Worm (Caenorhabditis elegans) whole organism, L2 larva: ENCODE results near the gene Y37E11AL.12.

Experiments
- C34F6.9 ChIP-seq: fragments of 150-350 bp; optimal IDR thresholded peaks from 2 replicates; lab custom pipeline; 2014; ENCODE audit warnings: missing biosample characterization, missing genetic modification characterization
- F13H6.1 ChIP-seq: sonication (generic microtip); optimal IDR thresholded peaks from 2 replicates; lab custom pipeline; 2016; ENCODE audit warnings: missing genetic modification characterization, missing compliant biosample characterization
- R02D3.7 ChIP-seq: fragments of 150-350 bp; optimal IDR thresholded peaks from 2 replicates; lab custom pipeline; 2014; ENCODE audit warnings: missing biosample characterization, missing genetic modification characterization
- Y55F3AM.14 ChIP-seq: fragments of 200-800 bp; sonication (Bioruptor generic); optimal IDR thresholded peaks from 2 replicates; lab custom pipeline; 2018; ENCODE audit warnings: mild to moderate bottlenecking, missing genetic modification characterization, missing compliant biosample characterization
- ZK546.5 ChIP-seq: sonication (generic microtip); optimal IDR thresholded peaks from 2 replicates; lab custom pipeline; 2017; ENCODE audit warnings: missing biosample characterization, missing genetic modification characterization
- alr-1 ChIP-seq: fragments of 150-350 bp; optimal IDR thresholded peaks from 2 replicates; lab custom pipeline; 2014; ENCODE audit warnings: missing biosample characterization, missing genetic modification characterization
- aly-2 ChIP-seq: fragments of 150-350 bp; optimal IDR thresholded peaks from 2 replicates; lab custom pipeline; 2014; ENCODE audit warnings: missing biosample characterization, missing genetic modification characterization
- ama-1 ChIP-seq: fragments of 150-350 bp; optimal IDR thresholded peaks from 2 replicates; lab custom pipeline; 2018; ENCODE audit warnings: inconsistent platforms
- blmp-1 ChIP-seq: sonication (generic microtip); optimal IDR thresholded peaks from 2 replicates; lab custom pipeline; 2017; ENCODE audit warnings: missing genetic modification characterization, mild to moderate bottlenecking, missing compliant biosample characterization, antibody characterized with exemption, moderate library complexity; ENCODE audit not compliant: insufficient read depth
- ceh-16 ChIP-seq: fragments of 150-350 bp; optimal IDR thresholded peaks from 2 replicates; lab custom pipeline; 2014; ENCODE audit warnings: missing biosample characterization, missing genetic modification characterization
- ceh-82 ChIP-seq: fragments of 150-350 bp; optimal IDR thresholded peaks from 2 replicates; lab custom pipeline; 2014; ENCODE audit warnings: missing biosample characterization, missing genetic modification characterization
- crh-2 ChIP-seq: sonication (generic microtip); optimal IDR thresholded peaks from 2 replicates; lab custom pipeline; 2017; ENCODE audit warnings: missing biosample characterization, missing genetic modification characterization
- dmd-4 ChIP-seq: sonication (generic microtip); optimal IDR thresholded peaks from 2 replicates; lab custom pipeline; 2017; ENCODE audit warnings: missing biosample characterization, missing genetic modification characterization
- egl-27 ChIP-seq: sonication (generic microtip); optimal IDR thresholded peaks from 3 replicates; lab custom pipeline; 2017; ENCODE audit warnings: missing biosample characterization, missing genetic modification reagents, missing genetic modification characterization
- elt-1 ChIP-seq: fragments of 150-350 bp; optimal IDR thresholded peaks from 2 replicates; lab custom pipeline; 2014; ENCODE audit warnings: missing biosample characterization, missing genetic modification characterization
- elt-3 ChIP-seq: sonication (generic microtip); optimal IDR thresholded peaks from 2 replicates; lab custom pipeline; 2017; ENCODE audit warnings: missing biosample characterization, missing genetic modification characterization
- fos-1 ChIP-seq: fragments of 150-350 bp; optimal IDR thresholded peaks from 2 replicates; lab custom pipeline; 2014; ENCODE audit warnings: missing biosample characterization, missing genetic modification characterization
- lin-11 ChIP-seq: fragments of 150-350 bp; sonication (generic microtip); optimal IDR thresholded peaks from 2 replicates; lab custom pipeline; 2014; ENCODE audit warnings: missing biosample characterization, missing genetic modification characterization, inconsistent platforms, mixed read lengths
- lin-13 ChIP-seq: fragments of 150-350 bp; optimal IDR thresholded peaks from 2 replicates; lab custom pipeline; 2014; ENCODE audit warnings: missing biosample characterization, missing genetic modification reagents, missing genetic modification characterization
- lin-39 ChIP-seq: fragments of 150-350 bp; optimal IDR thresholded peaks from 2 replicates; lab custom pipeline; 2014; ENCODE audit warnings: missing biosample characterization, missing genetic modification reagents, missing genetic modification characterization
- lsy-2 ChIP-seq, 2 experiments: fragments of 150-350 bp in 1 of 2; sonication (generic microtip) in 1 of 2; optimal IDR thresholded peaks; 2 replicates each; lab custom pipeline; 2014 to 2017; ENCODE audit warnings: missing biosample characterization in 2 of 2, missing genetic modification characterization in 2 of 2
- mab-5 ChIP-seq: fragments of 150-350 bp; optimal IDR thresholded peaks from 2 replicates; lab custom pipeline; 2014; ENCODE audit warnings: missing biosample characterization, missing genetic modification characterization
- mbf-1 ChIP-seq: sonication (generic microtip); optimal IDR thresholded peaks from 2 replicates; lab custom pipeline; 2017; ENCODE audit warnings: missing biosample characterization, missing genetic modification characterization
- mdl-1 ChIP-seq, 2 experiments: fragments of 150-350 bp in 1 of 2; sonication (generic microtip) in 1 of 2; optimal IDR thresholded peaks; 2 replicates each; lab custom pipeline; 2017; ENCODE audit warnings: missing biosample characterization in 2 of 2, missing genetic modification characterization in 2 of 2
- nhr-10 ChIP-seq: sonication (generic microtip); optimal IDR thresholded peaks from 2 replicates; lab custom pipeline; 2017; ENCODE audit warnings: missing biosample characterization, missing genetic modification characterization
- nhr-11 ChIP-seq: fragments of 150-350 bp; optimal IDR thresholded peaks from 2 replicates; lab custom pipeline; 2014; ENCODE audit warnings: missing biosample characterization, missing genetic modification characterization
- nhr-12 ChIP-seq: fragments of 150-350 bp; optimal IDR thresholded peaks from 2 replicates; lab custom pipeline; 2014; ENCODE audit warnings: missing biosample characterization, missing genetic modification characterization
- nhr-129 ChIP-seq: fragments of 150-350 bp; optimal IDR thresholded peaks from 2 replicates; lab custom pipeline; 2014; ENCODE audit warnings: missing biosample characterization, missing genetic modification characterization
- nhr-21 ChIP-seq: fragments of 150-350 bp; optimal IDR thresholded peaks from 2 replicates; lab custom pipeline; 2014; ENCODE audit warnings: missing biosample characterization, missing genetic modification characterization
- nhr-23 ChIP-seq: fragments of 150-350 bp; optimal IDR thresholded peaks from 2 replicates; lab custom pipeline; 2014; ENCODE audit warnings: missing biosample characterization, missing genetic modification reagents, missing genetic modification characterization
- nhr-237 ChIP-seq: fragments of 150-350 bp; optimal IDR thresholded peaks from 2 replicates; lab custom pipeline; 2014; ENCODE audit warnings: missing biosample characterization, missing genetic modification characterization
- nhr-25 ChIP-seq: fragments of 150-350 bp; sonication (generic microtip); optimal IDR thresholded peaks from 3 replicates; lab custom pipeline; 2014; ENCODE audit warnings: missing biosample characterization, missing genetic modification characterization
- nhr-6 ChIP-seq: fragments of 150-350 bp; optimal IDR thresholded peaks from 2 replicates; lab custom pipeline; 2014; ENCODE audit warnings: missing biosample characterization, missing genetic modification characterization
- nhr-77 ChIP-seq: fragments of 150-350 bp; optimal IDR thresholded peaks from 2 replicates; lab custom pipeline; 2014; ENCODE audit warnings: missing biosample characterization, missing genetic modification characterization
- sem-4 ChIP-seq: fragments of 150-350 bp; optimal IDR thresholded peaks from 2 replicates; lab custom pipeline; 2014; ENCODE audit warnings: missing biosample characterization, missing genetic modification reagents, missing genetic modification characterization
- skn-1 ChIP-seq: sonication (generic microtip); optimal IDR thresholded peaks from 2 replicates; lab custom pipeline; 2017; ENCODE audit warnings: missing biosample characterization, missing genetic modification characterization
- sma-3 ChIP-seq: sonication (generic microtip); optimal IDR thresholded peaks from 2 replicates; lab custom pipeline; 2016; ENCODE audit warnings: missing genetic modification reagents, missing genetic modification characterization, missing compliant biosample characterization
- sma-9 ChIP-seq, 2 experiments: fragments of 150-350 bp in 1 of 2; sonication (generic microtip) in 1 of 2; optimal IDR thresholded peaks; 2 replicates each; lab custom pipeline; 2014 to 2016; ENCODE audit warnings: missing genetic modification characterization in 2 of 2, mild to moderate bottlenecking in 1 of 2, missing biosample characterization in 1 of 2, missing compliant biosample characterization in 1 of 2, missing genetic modification reagents in 1 of 2, moderate library complexity in 1 of 2
- snpc-4 ChIP-seq: fragments of 150-350 bp; optimal IDR thresholded peaks from 2 replicates; lab custom pipeline; 2014; ENCODE audit warnings: missing biosample characterization, missing genetic modification characterization
- unc-39 ChIP-seq: fragments of 150-350 bp; optimal IDR thresholded peaks from 2 replicates; lab custom pipeline; 2014; ENCODE audit warnings: missing biosample characterization, missing genetic modification characterization
- unc-55 ChIP-seq: fragments of 150-350 bp; sonication (generic microtip); optimal IDR thresholded peaks from 3 replicates; lab custom pipeline; 2014; ENCODE audit warnings: missing biosample characterization, missing genetic modification reagents, missing genetic modification characterization
- unc-62 ChIP-seq: fragments of 150-350 bp; optimal IDR thresholded peaks from 2 replicates; lab custom pipeline; 2014; ENCODE audit warnings: missing biosample characterization, missing genetic modification reagents, missing genetic modification characterization
- ztf-1 ChIP-seq: fragments of 200-800 bp; sonication (Bioruptor generic); conservative IDR thresholded peaks from 2 replicates; pipeline ENCODE4 v1.3.6; 2022; ENCODE audit warnings: missing genetic modification characterization, missing compliant biosample characterization
- ztf-11 ChIP-seq: sonication (generic microtip); optimal IDR thresholded peaks from 2 replicates; lab custom pipeline; 2017; ENCODE audit warnings: missing biosample characterization, missing genetic modification characterization
- ztf-4 ChIP-seq: fragments of 150-350 bp; optimal IDR thresholded peaks from 2 replicates; lab custom pipeline; 2014; ENCODE audit warnings: missing biosample characterization, missing genetic modification characterization

The Y37E11AL.12 gene

DNA sequence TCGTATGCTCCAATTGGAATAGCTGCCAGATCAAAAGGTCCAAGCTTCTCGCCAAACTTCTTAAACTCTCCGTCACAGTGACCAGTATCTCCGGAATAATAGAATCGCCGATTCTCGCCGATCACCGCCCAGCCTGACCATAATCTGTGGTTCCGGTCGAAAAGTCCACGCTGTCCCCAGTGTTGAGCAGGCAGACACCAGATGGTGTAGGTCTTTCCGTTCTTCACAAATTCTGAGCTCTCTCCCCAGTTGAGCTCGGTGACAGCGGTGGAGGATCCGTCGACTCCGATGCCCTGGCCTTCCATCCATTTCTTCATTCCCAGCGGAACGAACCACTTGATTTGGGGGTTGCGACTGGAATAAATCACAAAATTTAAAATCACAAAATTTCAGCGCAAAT, 34.5 kb upstream of the Y37E11AL.12 start:
- TF ChIP-seq fos-1 (tag; lab: Kevin White, UChicago) (no peak), skn-1 (tag; lab: Kevin White, UChicago) (no peak), elt-1 (tag; lab: Kevin White, UChicago) (no peak), ztf-1 (no peak), nhr-6 (tag; lab: Kevin White, UChicago) (no peak), ceh-82 (no peak), nhr-12 (tag; lab: Kevin White, UChicago) (no peak), lsy-2 (tag; optimal IDR thresholded peaks at IDR 0.05; lab: Kevin White, UChicago) (no peak), nhr-129 (tag; lab: Kevin White, UChicago) (no peak), nhr-25 (tag; lab: Kevin White, UChicago) (no peak), ceh-16 (tag; lab: Kevin White, UChicago) (no peak), elt-3 (tag; lab: Kevin White, UChicago) (no peak)

ce11 chrIV:3733287-3733686, 31.5 kb upstream of the Y37E11AL.12 start:
- TF ChIP-seq nhr-23 (tag; lab: Kevin White, UChicago) (no peak), lin-39 (no peak), nhr-237 (no peak), lin-13 (GFP tag; lab: Kevin White, UChicago) (no peak), nhr-6 (tag; lab: Kevin White, UChicago) (no peak), mab-5 (tag; lab: Kevin White, UChicago) (no peak), R02D3.7 (no peak)

ce11 chrIV:3731430-3731829, 29.6 kb upstream of the Y37E11AL.12 start:
- TF ChIP-seq lin-39 (no peak), egl-27 (tag; lab: Kevin White, UChicago) (no peak), nhr-6 (tag; lab: Kevin White, UChicago) (no peak), snpc-4 (tag; lab: Kevin White, UChicago) (no peak), aly-2 (tag; lab: Kevin White, UChicago) (no peak), nhr-21 (tag; lab: Kevin White, UChicago) (no peak), elt-3 (tag; lab: Kevin White, UChicago) (no peak), nhr-237 (no peak), lsy-2 (tag; optimal IDR thresholded peaks at IDR 0.05; lab: Kevin White, UChicago) (no peak)

DNA sequence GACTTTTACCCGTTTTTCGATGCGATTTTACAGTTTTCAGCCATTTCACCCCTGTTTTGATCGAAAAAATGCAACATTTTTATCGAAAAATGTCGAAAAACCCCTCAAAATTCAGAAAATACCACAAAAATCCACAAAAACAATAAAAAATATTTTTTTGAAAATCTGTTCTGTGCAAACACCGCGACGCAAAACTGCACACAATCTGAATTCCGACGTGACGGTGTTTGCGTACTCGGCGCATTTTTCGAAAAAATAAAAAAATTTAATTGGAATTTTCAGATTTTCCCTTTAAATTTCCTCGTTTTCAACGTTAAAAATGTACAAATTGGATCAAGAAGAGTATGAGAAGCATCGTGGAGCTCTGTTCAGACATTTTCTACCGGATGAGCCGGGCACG, 24.1 kb upstream of the Y37E11AL.12 start, which contains the start of gene smgl-2:
Gene smgl-2, plus strand, starts transcription at position 320 of the 400 bp plus-strand sequence.
- no peak for TF ChIP-seq lin-39
- peak; percentile 88 for TF ChIP-seq C34F6.9
- TF ChIP-seq nhr-237, result no peak
- TF ChIP-seq ama-1 (lab: Kevin White, UChicago), result peak; percentile 31
- TF ChIP-seq elt-1 (tag; lab: Kevin White, UChicago), result no peak
- TF ChIP-seq R02D3.7, result no peak
- TF ChIP-seq sem-4 (tag; lab: Kevin White, UChicago), result no peak
- TF ChIP-seq ztf-11, result no peak
- TF ChIP-seq blmp-1 (tag; lab: Kevin White, UChicago), result no peak
- no peak for TF ChIP-seq unc-39
- no peak for TF ChIP-seq Y55F3AM.14 (GFP tag; lab: Kevin White, UChicago)
- TF ChIP-seq nhr-23 (tag; lab: Kevin White, UChicago), result no peak
- TF ChIP-seq crh-2 (tag; lab: Kevin White, UChicago), result peak; percentile 79
- no peak for TF ChIP-seq dmd-4 (tag; lab: Kevin White, UChicago)
- peak; percentile 61 for TF ChIP-seq nhr-25 (tag; lab: Kevin White, UChicago)
- peak; percentile 79 for TF ChIP-seq lin-13 (GFP tag; lab: Kevin White, UChicago)
- peak; percentile 59 for TF ChIP-seq sma-3 (GFP tag; lab: Kevin White, UChicago)
- no peak for TF ChIP-seq mbf-1
- TF ChIP-seq alr-1 (tag; lab: Kevin White, UChicago), result no peak
- TF ChIP-seq mab-5 (tag; lab: Kevin White, UChicago), result peak; percentile 69
- TF ChIP-seq ztf-1, result no peak
- no peak for TF ChIP-seq ztf-4 (tag; lab: Kevin White, UChicago)
- TF ChIP-seq sma-9 (GFP tag; optimal IDR thresholded peaks at IDR 0.05; lab: Kevin White, UChicago), result no peak
- TF ChIP-seq sma-9 (tag; optimal IDR thresholded peaks at IDR 0.05; lab: Kevin White, UChicago), result no peak
- TF ChIP-seq unc-55 (GFP tag; lab: Kevin White, UChicago), result peak; percentile 85
- TF ChIP-seq aly-2 (tag; lab: Kevin White, UChicago), result no peak
- peak; percentile 15 for TF ChIP-seq nhr-21 (tag; lab: Kevin White, UChicago)
- TF ChIP-seq ceh-16 (tag; lab: Kevin White, UChicago), result no peak
- TF ChIP-seq lin-11 (tag; lab: Kevin White, UChicago), result peak; percentile 27
- TF ChIP-seq nhr-10 (tag; lab: Kevin White, UChicago), result no peak
- TF ChIP-seq nhr-6 (tag; lab: Kevin White, UChicago), result no peak
- TF ChIP-seq nhr-77, result no peak
- no peak for TF ChIP-seq unc-62 (GFP tag; lab: Kevin White, UChicago)
- peak; percentile 63 for TF ChIP-seq F13H6.1
- TF ChIP-seq nhr-11 (tag; lab: Kevin White, UChicago), result no peak
- TF ChIP-seq snpc-4 (tag; lab: Kevin White, UChicago), result peak; percentile 54
- peak; percentile 83 to 89 for TF ChIP-seq lsy-2 (tag; optimal IDR thresholded peaks at IDR 0.05; lab: Kevin White, UChicago)
- no peak for TF ChIP-seq ceh-82
- TF ChIP-seq ZK546.5, result no peak
- no peak for TF ChIP-seq nhr-12 (tag; lab: Kevin White, UChicago)
- peak; percentile 52 for TF ChIP-seq fos-1 (tag; lab: Kevin White, UChicago)
- TF ChIP-seq mdl-1 (tag; optimal IDR thresholded peaks at IDR 0.05; lab: Kevin White, UChicago), result no peak
